Worm (Caenorhabditis elegans): ENCODE data around the gene lgc-19.
A peak's percentile ranks its signal among the peaks of the same experiment; 100 is the strongest.

The lgc-19 gene

ce11 chrIV:15931176-15931575 is 31.3 kb downstream of the lgc-19 start (continued):
- TF ChIP-seq F49E8.2 (tag; optimal IDR thresholded peaks at IDR 0.05; ENCODE audit: borderline replicate concordance) (no peak), unc-130 (GFP tag; optimal IDR thresholded peaks at IDR 0.05) (peak; percentile 34), lsy-2 (tag; optimal IDR thresholded peaks at IDR 0.05) (no peak), saeg-2 (GFP tag; IDR thresholded peaks at IDR 0.05) (no peak), spr-3 (GFP tag; optimal IDR thresholded peaks at IDR 0.05) (peak; percentile 60), gei-8 (GFP tag; optimal IDR thresholded peaks at IDR 0.05) (no peak), ztf-11 (tag; optimal IDR thresholded peaks at IDR 0.05) (no peak), lin-29 (GFP tag; IDR thresholded peaks at IDR 0.05) (0 out of 2 replicates have a peak, but pooled peaks have one; percentile 59), mep-1 (tag; optimal IDR thresholded peaks at IDR 0.05) (peak; percentile 67), lin-15B (tag; optimal IDR thresholded peaks at IDR 0.05) (no peak), zfp-3 (GFP tag; conservative IDR thresholded peaks at IDR 0.05) (peak; percentile 68), arid-1 (GFP tag; conservative IDR thresholded peaks at IDR 0.05) (peak; percentile 50; the same call in 1 of the 2 replicates), ceh-82 (tag; optimal IDR thresholded peaks at IDR 0.05) (no peak), nhr-102 (tag; optimal IDR thresholded peaks at IDR 0.05) (no peak), mxl-2 (GFP tag; conservative IDR thresholded peaks at IDR 0.05) (0 out of 2 replicates have a peak, but pooled peaks have one; percentile 19), daf-8 (GFP tag; IDR thresholded peaks at IDR 0.05) (no peak), vab-7 (GFP tag; IDR thresholded peaks at IDR 0.05) (peak; percentile 73)

- TF ChIP-seq daf-12 (tag; optimal IDR thresholded peaks at IDR 0.05): no peak
- no peak for TF ChIP-seq dpl-1 (GFP tag; optimal IDR thresholded peaks at IDR 0.05)
- no peak for TF ChIP-seq tag-97 (GFP tag; IDR thresholded peaks at IDR 0.05)
- no peak for TF ChIP-seq F44E2.7 (GFP tag; IDR thresholded peaks at IDR 0.05)
- peak; percentile 71 for TF ChIP-seq ceh-28 (tag; optimal IDR thresholded peaks at IDR 0.05)
- TF ChIP-seq lim-7 (GFP tag; IDR thresholded peaks at IDR 0.05): no peak
- TF ChIP-seq ceh-44 (GFP tag; IDR thresholded peaks at IDR 0.05): no peak
- TF ChIP-seq fkh-10 (GFP tag; optimal IDR thresholded peaks at IDR 0.05): no peak
- TF ChIP-seq zip-11 (GFP tag; IDR thresholded peaks at IDR 0.05): no peak
Measured at ce11 chrIV:15930694-15931093, 31.8 kb downstream of the lgc-19 start.

ce11 chrIV:15930281-15930680 is 32.2 kb downstream of the lgc-19 start, which contains the start of gene Y105C5B.9:
Gene Y105C5B.9, plus strand, starts transcription at chrIV:15930581.
- no peak for TF ChIP-seq jun-1 (tag; optimal IDR thresholded peaks at IDR 0.05)
- TF ChIP-seq daf-16 (GFP tag; optimal IDR thresholded peaks at IDR 0.05): no peak
- TF ChIP-seq daf-16 (tag; optimal IDR thresholded peaks at IDR 0.05): no peak
- no peak for TF ChIP-seq spr-1 (tag; optimal IDR thresholded peaks at IDR 0.05)
- TF ChIP-seq hmg-1.1 (GFP tag; IDR thresholded peaks at IDR 0.05): no peak
- TF ChIP-seq ceh-44 (GFP tag; IDR thresholded peaks at IDR 0.05): no peak
- TF ChIP-seq nhr-102 (tag; optimal IDR thresholded peaks at IDR 0.05): no peak
- no peak for TF ChIP-seq mxl-3 (GFP tag; optimal IDR thresholded peaks at IDR 0.05)
- no peak for TF ChIP-seq lin-1 (GFP tag; IDR thresholded peaks at IDR 0.05)
- no peak for TF ChIP-seq nhr-76 (tag; optimal IDR thresholded peaks at IDR 0.05)
- TF ChIP-seq F49E8.2 (tag; optimal IDR thresholded peaks at IDR 0.05; ENCODE audit: borderline replicate concordance): no peak

- TF ChIP-seq hlh-30 (tag; optimal IDR thresholded peaks at IDR 0.05; ENCODE audit: insufficient read depth) (peak; percentile 79), tag-97 (GFP tag; IDR thresholded peaks at IDR 0.05) (no peak), unc-39 (tag; optimal IDR thresholded peaks at IDR 0.05) (no peak), Y5F2A.4 (GFP tag; optimal IDR thresholded peaks at IDR 0.05) (no peak), nhr-111 (GFP tag; optimal IDR thresholded peaks at IDR 0.05) (no peak), duxl-1 (tag; optimal IDR thresholded peaks at IDR 0.05; ENCODE audit: poor library complexity) (no peak), R02D3.7 (tag; optimal IDR thresholded peaks at IDR 0.05) (no peak), madf-9 (GFP tag; conservative IDR thresholded peaks at IDR 0.05) (no peak), Y48G9A.11 (GFP tag; IDR thresholded peaks at IDR 0.05) (no peak), mes-2 (tag; optimal IDR thresholded peaks at IDR 0.05; ENCODE audit: poor library complexity, severe bottlenecking) (no peak), daf-16 (GFP tag; optimal IDR thresholded peaks at IDR 0.05) (peak in 1 of 2 experiments; percentile 43), daf-16 (tag; optimal IDR thresholded peaks at IDR 0.05) (peak; percentile 81), nhr-25 (tag; optimal IDR thresholded peaks at IDR 0.05; ENCODE audit: borderline replicate concordance, insufficient read depth) (no peak), lin-39 (tag; optimal IDR thresholded peaks at IDR 0.05) (no peak), spr-3 (GFP tag; optimal IDR thresholded peaks at IDR 0.05) (no peak), pqm-1 (tag; optimal IDR thresholded peaks at IDR 0.05) (peak; percentile 56), lin-15B (tag; optimal IDR thresholded peaks at IDR 0.05) (no peak), D1046.2 (GFP tag; IDR thresholded peaks at IDR 0.05) (no peak), mxl-3 (GFP tag; optimal IDR thresholded peaks at IDR 0.05) (no peak)
Measured at ce11 chrIV:15929831-15930230, 32.7 kb downstream of the lgc-19 start.

Data from whole organism, L4 larva.